Fruit fly (Drosophila melanogaster): ENCODE data around the gene CG46026.

DNA sequence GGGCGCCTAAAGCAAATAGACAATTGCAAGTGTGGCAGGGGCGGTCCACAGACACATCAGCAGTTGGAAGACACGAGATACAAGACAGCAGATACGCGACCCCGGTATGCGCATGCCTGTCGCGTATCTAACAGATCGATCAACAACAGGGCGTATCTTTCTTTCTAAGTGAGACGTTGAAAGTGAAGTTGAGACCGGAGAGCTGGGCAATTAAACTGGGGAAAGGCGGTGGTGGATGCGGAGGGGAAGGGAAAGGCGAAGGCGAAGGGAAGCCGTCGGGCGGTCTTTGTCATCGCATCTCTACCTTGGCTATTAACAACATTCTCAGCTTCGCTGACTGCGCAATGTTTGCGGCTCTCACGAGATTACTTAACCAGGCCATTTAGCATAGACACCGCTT lies 12.6 kb upstream of the CG46026 start:
- TF ChIP-seq brk (GFP tag; optimal IDR thresholded peaks at IDR 0.05) = no peak
- TF ChIP-seq Abd-B (GFP tag; optimal IDR thresholded peaks at IDR 0.05) = no peak
- TF ChIP-seq psq (GFP tag; optimal IDR thresholded peaks at IDR 0.05) = no peak
- no peak for TF ChIP-seq Sp1 (GFP tag; optimal IDR thresholded peaks at IDR 0.05)
- TF ChIP-seq br (GFP tag; optimal IDR thresholded peaks at IDR 0.05) = no peak
- no peak for TF ChIP-seq tai (GFP tag; optimal IDR thresholded peaks at IDR 0.05)
- no peak for TF ChIP-seq pan (optimal IDR thresholded peaks at IDR 0.05)
- no peak for TF ChIP-seq Dif (GFP tag; optimal IDR thresholded peaks at IDR 0.05; ENCODE audit: partially characterized antibody)
- TF ChIP-seq HLH106 (tag; optimal IDR thresholded peaks at IDR 0.05) = no peak
- no peak for TF ChIP-seq fru (GFP tag; optimal IDR thresholded peaks at IDR 0.05)
- TF ChIP-seq OdsH (GFP tag; optimal IDR thresholded peaks at IDR 0.05) = no peak
- TF ChIP-seq Mio (GFP tag; optimal IDR thresholded peaks at IDR 0.05) = no peak

All from whole organism, wandering third instar larva.